Worm (Caenorhabditis elegans) whole organism, late embryonic: ENCODE data around the gene mog-5.

ENCODE experiments used
- C08G9.2 ChIP-seq: sonication (generic microtip); optimal IDR thresholded peaks from 2 replicates; lab custom pipeline; 2016; ENCODE audit warnings: mild to moderate bottlenecking, missing genetic modification characterization, moderate library complexity, missing compliant biosample characterization
- ahr-1 ChIP-seq: sonication (generic microtip); optimal IDR thresholded peaks from 2 replicates; lab custom pipeline; 2016; ENCODE audit warnings: missing genetic modification characterization, missing compliant biosample characterization
- ceh-19 ChIP-seq: fragments of 200-800 bp; sonication (Bioruptor generic); optimal IDR thresholded peaks from 2 replicates; lab custom pipeline; 2018; ENCODE audit warnings: mild to moderate bottlenecking, missing genetic modification characterization, missing compliant biosample characterization
- ceh-2 ChIP-seq: sonication (generic microtip); optimal IDR thresholded peaks from 2 replicates; lab custom pipeline; 2016; ENCODE audit warnings: missing genotype, missing genetic modification characterization, missing compliant biosample characterization
- ceh-22 ChIP-seq: sonication (generic microtip); optimal IDR thresholded peaks from 2 replicates; lab custom pipeline; 2017; ENCODE audit warnings: missing biosample characterization, missing genetic modification characterization
- ceh-24 ChIP-seq: sonication (generic microtip); optimal IDR thresholded peaks from 2 replicates; lab custom pipeline; 2016; ENCODE audit warnings: mild to moderate bottlenecking, missing genetic modification characterization, missing compliant biosample characterization
- ceh-30 ChIP-seq: fragments of 150-350 bp; optimal IDR thresholded peaks from 2 replicates; lab custom pipeline; 2014; ENCODE audit warnings: missing biosample characterization, missing genetic modification characterization
- ceh-45 ChIP-seq: fragments of 200-800 bp; sonication (Bioruptor generic); IDR thresholded peaks from 2 replicates; pipeline ENCODE4 v1.3.6; 2022; ENCODE audit warnings: missing genetic modification reagents, missing genetic modification characterization, missing compliant biosample characterization
- ceh-9 ChIP-seq: sonication (generic microtip); optimal IDR thresholded peaks from 2 replicates; lab custom pipeline; 2016; ENCODE audit warnings: mild to moderate bottlenecking, missing genetic modification characterization, inconsistent platforms, missing compliant biosample characterization
- che-1 ChIP-seq: sonication (generic microtip); optimal IDR thresholded peaks from 2 replicates; lab custom pipeline; 2016; ENCODE audit warnings: mild to moderate bottlenecking, missing genetic modification characterization, missing compliant biosample characterization
- dve-1 ChIP-seq: sonication (generic microtip); optimal IDR thresholded peaks from 2 replicates; lab custom pipeline; 2017; ENCODE audit warnings: antibody characterized with exemption, mild to moderate bottlenecking, missing genetic modification characterization, missing compliant biosample characterization
- elt-4 ChIP-seq: sonication (generic microtip); optimal IDR thresholded peaks from 2 replicates; lab custom pipeline; 2016; ENCODE audit warnings: missing genetic modification characterization, missing compliant biosample characterization
- ets-4 ChIP-seq: sonication (generic microtip); optimal IDR thresholded peaks from 2 replicates; lab custom pipeline; 2016; ENCODE audit warnings: missing genetic modification characterization, missing compliant biosample characterization
- fkh-10 ChIP-seq: fragments of 150-350 bp; optimal IDR thresholded peaks from 2 replicates; lab custom pipeline; 2014; ENCODE audit warnings: missing biosample characterization, missing genetic modification reagents, missing genetic modification characterization
- fkh-6 ChIP-seq: sonication (generic microtip); optimal IDR thresholded peaks from 2 replicates; lab custom pipeline; 2016; ENCODE audit warnings: missing genetic modification characterization, missing compliant biosample characterization
- gmeb-2 ChIP-seq: sonication (generic microtip); optimal IDR thresholded peaks from 2 replicates; lab custom pipeline; 2016; ENCODE audit warnings: missing genetic modification characterization, inconsistent platforms, missing compliant biosample characterization
- hlh-15 ChIP-seq: sonication (generic microtip); optimal IDR thresholded peaks from 2 replicates; lab custom pipeline; 2016; ENCODE audit warnings: missing genetic modification characterization, missing compliant biosample characterization
- hlh-30 ChIP-seq: sonication (generic microtip); optimal IDR thresholded peaks from 2 replicates; lab custom pipeline; 2017; ENCODE audit warnings: antibody characterized with exemption, missing genetic modification characterization, missing compliant biosample characterization; ENCODE audit not compliant: insufficient read depth
- hlh-6 ChIP-seq: sonication (generic microtip); optimal IDR thresholded peaks from 2 replicates; lab custom pipeline; 2016; ENCODE audit warnings: missing genotype, missing genetic modification characterization, missing compliant biosample characterization
- lim-6 ChIP-seq: sonication (generic microtip); optimal IDR thresholded peaks from 2 replicates; lab custom pipeline; 2016; ENCODE audit warnings: missing genetic modification characterization, missing compliant biosample characterization
- lin-11 ChIP-seq: fragments of 200-800 bp; sonication (Bioruptor generic); optimal IDR thresholded peaks from 2 replicates; lab custom pipeline; 2018; ENCODE audit warnings: mild to moderate bottlenecking, missing genetic modification characterization, missing compliant biosample characterization
- madf-2 ChIP-seq: sonication (generic microtip); optimal IDR thresholded peaks from 2 replicates; lab custom pipeline; 2017; ENCODE audit warnings: missing genetic modification characterization, missing compliant biosample characterization
- mec-3 ChIP-seq: sonication (generic microtip); optimal IDR thresholded peaks from 2 replicates; lab custom pipeline; 2016; ENCODE audit warnings: borderline replicate concordance, missing genetic modification characterization, missing compliant biosample characterization
- nhr-232 ChIP-seq: sonication (generic microtip); optimal IDR thresholded peaks from 2 replicates; lab custom pipeline; 2016; ENCODE audit warnings: missing genetic modification characterization, missing compliant biosample characterization
- npax-4 ChIP-seq: sonication (generic microtip); optimal IDR thresholded peaks from 2 replicates; lab custom pipeline; 2016; ENCODE audit warnings: missing genetic modification characterization, missing compliant biosample characterization
- pag-3 ChIP-seq: sonication (generic microtip); optimal IDR thresholded peaks from 2 replicates; lab custom pipeline; 2016; ENCODE audit warnings: missing compliant biosample characterization, missing genetic modification characterization, borderline replicate concordance
- pha-4 ChIP-seq: fragments of 150-350 bp; optimal IDR thresholded peaks from 2 replicates; lab custom pipeline; 2018; ENCODE audit warnings: missing biosample characterization, missing genetic modification reagents, missing genetic modification characterization
- rnt-1 ChIP-seq: sonication (generic microtip); optimal IDR thresholded peaks from 2 replicates; lab custom pipeline; 2016; ENCODE audit warnings: missing genetic modification characterization, missing compliant biosample characterization
- sdc-2 ChIP-seq: sonication (generic microtip); optimal IDR thresholded peaks from 2 replicates; lab custom pipeline; 2016; ENCODE audit warnings: missing genotype, missing genetic modification characterization, missing compliant biosample characterization
- sox-2 ChIP-seq: fragments of 200-800 bp; sonication (Bioruptor generic); IDR thresholded peaks from 2 replicates; pipeline ENCODE4 v1.3.6; 2022; ENCODE audit warnings: missing genetic modification reagents, missing genetic modification characterization, missing compliant biosample characterization
- sox-4 ChIP-seq: sonication (generic microtip); optimal IDR thresholded peaks from 2 replicates; lab custom pipeline; 2017; ENCODE audit warnings: mild to moderate bottlenecking, missing genetic modification characterization, inconsistent platforms, missing compliant biosample characterization
- ttx-3 ChIP-seq: sonication (generic microtip); optimal IDR thresholded peaks from 2 replicates; lab custom pipeline; 2016; ENCODE audit warnings: missing genetic modification reagents, missing genetic modification characterization, missing compliant biosample characterization
- unc-3 ChIP-seq, 2 experiments: fragments of 200-800 bp in 1 of 2; sonication (Bioruptor generic) in 1 of 2; sonication (generic microtip) in 1 of 2; conservative IDR thresholded peaks in 1 of 2; optimal IDR thresholded peaks in 1 of 2; 2 replicates each; pipeline versions ENCODE4 v1.3.6 to Lab custom; 2016 to 2022; ENCODE audit warnings: missing compliant biosample characterization in 2 of 2, missing genetic modification characterization in 2 of 2, missing genetic modification reagents in 1 of 2
- unc-42 ChIP-seq: sonication (generic microtip); optimal IDR thresholded peaks from 2 replicates; lab custom pipeline; 2016; ENCODE audit warnings: missing genotype, missing genetic modification characterization, missing compliant biosample characterization
- unc-86 ChIP-seq: sonication (generic microtip); optimal IDR thresholded peaks from 2 replicates; lab custom pipeline; 2016; ENCODE audit warnings: missing genetic modification characterization, missing compliant biosample characterization
- zip-5 ChIP-seq: sonication (generic microtip); optimal IDR thresholded peaks from 2 replicates; lab custom pipeline; 2016; ENCODE audit warnings: missing genetic modification characterization, missing compliant biosample characterization

Gene mog-5

DNA sequence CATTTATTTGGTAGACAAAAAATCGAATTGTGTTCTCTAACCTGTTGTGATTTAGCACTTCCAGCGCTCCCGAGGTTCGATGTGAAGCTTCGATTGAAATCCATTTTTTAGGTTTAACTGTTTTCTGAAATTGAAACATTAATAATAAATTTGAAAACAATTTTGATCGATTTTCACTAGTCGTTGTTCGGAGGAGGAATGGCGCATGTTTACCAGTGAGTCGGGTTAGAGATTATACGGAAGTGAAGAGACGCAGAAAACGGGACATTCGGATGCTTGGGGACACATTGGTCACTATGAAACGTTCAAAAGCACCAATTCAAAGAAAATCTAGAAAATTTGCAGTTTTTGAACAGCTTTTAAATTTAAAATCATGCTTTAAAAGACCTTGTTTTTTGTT is 559 bp upstream of the mog-5 start, which contains the start of gene fbxl-3:
Gene fbxl-3 (minus strand): TSS at position 124 of the 400 bp plus-strand sequence.
- TF ChIP-seq mec-3 (no peak), sox-4 (tag; lab: Kevin White, UChicago) (no peak), lim-6 (no peak), sox-2 (GFP tag; lab: Robert Waterston, UW) (no peak), ceh-19 (GFP tag; lab: Kevin White, UChicago) (no peak)
- TF ChIP-seq, all 69 proteins: peak for 0

DNA sequence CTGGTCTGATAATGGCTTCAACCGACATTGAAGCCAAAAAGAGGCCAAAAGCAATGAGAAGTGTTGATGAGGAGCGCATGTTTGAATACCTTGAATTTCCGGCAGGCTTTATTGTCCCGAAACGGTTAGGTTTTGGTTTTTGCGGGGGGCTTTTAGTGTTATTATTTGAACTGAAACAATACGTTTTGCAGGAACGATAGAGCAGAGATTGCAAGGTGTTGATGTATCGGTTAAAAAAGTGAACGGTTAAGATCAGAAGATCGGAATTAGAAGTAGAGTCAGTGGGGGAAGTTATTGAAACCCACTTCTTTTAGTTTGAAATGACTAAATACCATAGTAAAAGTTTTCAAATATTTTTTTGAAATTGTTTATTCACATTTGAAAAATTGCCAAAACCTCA is 8.2 kb downstream of the mog-5 start, which contains the start of gene clec-141:
Gene clec-141 (minus strand): TSS at position 101 of the 400 bp plus-strand sequence.
- TF ChIP-seq zip-5 (no peak), unc-86 (tag; lab: Kevin White, UChicago) (no peak), elt-4 (tag; lab: Kevin White, UChicago) (no peak), lin-11 (no peak), ceh-30 (tag; lab: Kevin White, UChicago) (no peak), madf-2 (tag; lab: Kevin White, UChicago) (no peak), ahr-1 (no peak), rnt-1 (tag; lab: Kevin White, UChicago) (no peak)
- TF ChIP-seq, all 69 proteins: peak for 0

DNA sequence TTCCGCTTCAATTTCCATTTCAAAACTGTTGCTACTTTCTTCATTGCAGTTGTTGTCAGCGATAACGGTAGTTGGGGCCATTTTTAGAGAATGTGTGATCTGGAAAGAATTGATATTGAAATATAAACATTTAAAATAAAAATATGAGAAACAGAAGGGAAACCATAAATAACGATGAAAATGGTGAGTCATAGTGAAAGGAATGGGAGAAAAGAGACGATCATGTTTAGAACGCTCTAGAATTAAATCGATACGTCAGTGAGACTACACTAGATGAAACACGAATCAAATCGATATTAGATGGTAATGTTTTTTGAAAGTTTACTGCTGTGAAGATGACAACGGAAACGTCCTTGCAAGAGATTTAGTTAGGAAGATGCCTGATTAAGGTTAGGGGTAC is 9.6 kb downstream of the mog-5 start, which contains the start of the genes EEED8.12 and EEED8.4:
Gene EEED8.12 (minus strand): TSS at position 101 of the 400 bp plus-strand sequence.
Gene EEED8.4 (plus strand): TSS at position 396 of the 400 bp plus-strand sequence.
- TF ChIP-seq ceh-45 (no peak), sox-2 (GFP tag; lab: Robert Waterston, UW) (no peak), hlh-30 (tag; lab: Kevin White, UChicago) (no peak), pha-4 (tag; lab: Kevin White, UChicago) (no peak), pag-3 (tag; lab: Kevin White, UChicago) (no peak), ceh-2 (tag; lab: Kevin White, UChicago) (no peak), ets-4 (tag; lab: Kevin White, UChicago) (no peak), unc-42 (tag; lab: Kevin White, UChicago) (no peak), ceh-24 (no peak), hlh-15 (tag; lab: Kevin White, UChicago) (no peak), nhr-232 (tag; lab: Kevin White, UChicago) (no peak), dve-1 (tag; lab: Kevin White, UChicago) (no peak), fkh-6 (tag; lab: Kevin White, UChicago) (no peak), che-1 (no peak), ceh-22 (tag; lab: Kevin White, UChicago) (no peak), ahr-1 (no peak), ceh-9 (tag; lab: Kevin White, UChicago) (no peak), sdc-2 (tag; lab: Kevin White, UChicago) (no peak), C08G9.2 (tag; lab: Kevin White, UChicago) (no peak), unc-3 (GFP tag; conservative IDR thresholded peaks at IDR 0.05; lab: Robert Waterston, UW) (no peak), unc-3 (tag; optimal IDR thresholded peaks at IDR 0.05; lab: Kevin White, UChicago) (no peak)

DNA sequence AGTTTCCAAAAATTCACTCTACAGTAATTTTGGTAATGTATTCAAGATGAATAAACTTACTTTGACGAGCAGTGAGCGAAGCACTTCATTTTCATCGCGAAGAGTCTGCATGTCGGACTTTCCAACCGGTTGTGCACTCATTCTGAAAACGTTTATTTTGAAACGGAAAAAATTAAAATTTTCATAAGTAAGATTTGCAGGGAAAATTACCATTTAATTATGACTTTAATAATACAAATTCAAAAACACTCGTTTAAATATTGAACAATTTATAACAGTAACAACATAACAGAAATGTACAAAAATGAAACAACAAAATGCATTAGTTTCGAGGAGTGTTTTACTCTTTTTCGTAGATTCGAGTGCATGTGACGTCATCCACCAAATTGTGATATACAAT is 13.1 kb downstream of the mog-5 start, which contains the start of the genes EEED8.13 and EEED8.18:
Gene EEED8.13 (minus strand): TSS at position 101 of the 400 bp plus-strand sequence.
Gene EEED8.18 (minus strand): TSS at position 144 of the 400 bp plus-strand sequence.
- TF ChIP-seq pag-3 (tag; lab: Kevin White, UChicago) (no peak), mec-3 (no peak), hlh-15 (tag; lab: Kevin White, UChicago) (no peak), gmeb-2 (no peak), hlh-6 (tag; lab: Kevin White, UChicago) (no peak), ttx-3 (tag; lab: Kevin White, UChicago) (no peak), npax-4 (tag; lab: Kevin White, UChicago) (no peak), fkh-10 (GFP tag; lab: Kevin White, UChicago) (no peak), sdc-2 (tag; lab: Kevin White, UChicago) (no peak)
